Worm (Caenorhabditis elegans) whole organism, mixed stage, embryonic: ENCODE data around the gene dos-2.

Experiments used
- lin-13 ChIP-seq: fragments of 150-350 bp; optimal IDR thresholded peaks from 2 replicates; lab custom pipeline; 2014; ENCODE audit warnings: missing biosample characterization, missing genetic modification characterization
- mep-1 ChIP-seq: fragments of 150-350 bp; optimal IDR thresholded peaks from 2 replicates; lab custom pipeline; 2017; ENCODE audit warnings: missing biosample characterization, missing genetic modification reagents, missing genetic modification characterization, inconsistent platforms

DNA sequence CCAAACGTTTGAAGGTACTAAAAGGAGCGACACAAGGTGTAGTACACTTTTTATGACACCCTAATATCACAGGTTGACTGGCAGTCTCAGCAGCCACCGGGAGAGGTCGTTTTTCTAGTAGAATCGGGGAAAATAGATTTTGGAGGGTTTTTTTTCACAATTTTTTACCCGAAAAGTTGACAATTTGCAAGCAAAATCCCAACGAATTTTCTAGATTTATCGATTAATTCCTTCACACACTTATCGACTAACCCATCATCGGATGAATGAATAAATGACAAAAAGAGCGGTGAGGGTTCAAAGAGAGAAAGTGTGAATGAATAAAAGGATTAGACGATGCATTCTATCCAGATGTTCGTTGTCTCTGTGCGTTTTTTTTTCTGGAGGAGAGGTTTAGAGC, 20.1 kb upstream of the dos-2 start:
- TF ChIP-seq lin-13 (tag; lab: Kevin White, UChicago), result no peak
- no peak for TF ChIP-seq mep-1
